Fruit fly (Drosophila melanogaster): ENCODE data around the gene CG13907.

Gene CG13907

DNA sequence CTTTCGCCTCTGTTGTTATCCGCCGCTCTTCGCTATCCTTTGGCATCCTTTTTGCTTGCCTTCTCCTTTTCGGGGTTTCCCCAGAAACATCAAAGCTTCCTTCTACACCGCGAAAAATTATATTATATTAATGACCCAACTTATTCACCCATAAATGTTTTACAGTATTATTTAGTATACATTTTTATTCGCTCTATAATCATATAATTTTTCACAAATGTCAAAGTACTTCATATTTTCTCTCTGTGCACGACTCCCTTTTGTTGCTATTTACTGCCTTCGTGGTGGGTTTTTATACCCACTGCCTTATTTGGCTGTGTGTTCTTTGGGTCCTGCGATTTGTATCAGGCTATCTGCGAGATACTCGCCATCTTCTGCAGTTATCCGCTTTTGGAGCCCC is 35.4 kb upstream of the CG13907 start (continued):
- TF ChIP-seq lmd (GFP tag; IDR thresholded peaks at IDR 0.05): peak; percentile 49
- TF ChIP-seq CG13624 (GFP tag; optimal IDR thresholded peaks at IDR 0.05): no peak
- peak; percentile 2 for TF ChIP-seq NfI (GFP tag; optimal IDR thresholded peaks at IDR 0.05)
- TF ChIP-seq HmgZ (tag; optimal IDR thresholded peaks at IDR 0.05): peak; percentile 3
- TF ChIP-seq Max (GFP tag; optimal IDR thresholded peaks at IDR 0.05): no peak
- no peak for TF ChIP-seq nom (GFP tag; optimal IDR thresholded peaks at IDR 0.05)
- TF ChIP-seq CG17361 (GFP tag; IDR thresholded peaks at IDR 0.05): no peak
- TF ChIP-seq CG9932 (GFP tag; IDR thresholded peaks at IDR 0.05): peak; percentile 45; the same call in 1 of the 2 replicates
- no peak for TF ChIP-seq Rx (GFP tag; IDR thresholded peaks at IDR 0.05)
- no peak for TF ChIP-seq CG8359 (GFP tag; optimal IDR thresholded peaks at IDR 0.05; ENCODE audit: borderline replicate concordance)
- no peak for TF ChIP-seq fd64A (GFP tag; optimal IDR thresholded peaks at IDR 0.05)

DNA sequence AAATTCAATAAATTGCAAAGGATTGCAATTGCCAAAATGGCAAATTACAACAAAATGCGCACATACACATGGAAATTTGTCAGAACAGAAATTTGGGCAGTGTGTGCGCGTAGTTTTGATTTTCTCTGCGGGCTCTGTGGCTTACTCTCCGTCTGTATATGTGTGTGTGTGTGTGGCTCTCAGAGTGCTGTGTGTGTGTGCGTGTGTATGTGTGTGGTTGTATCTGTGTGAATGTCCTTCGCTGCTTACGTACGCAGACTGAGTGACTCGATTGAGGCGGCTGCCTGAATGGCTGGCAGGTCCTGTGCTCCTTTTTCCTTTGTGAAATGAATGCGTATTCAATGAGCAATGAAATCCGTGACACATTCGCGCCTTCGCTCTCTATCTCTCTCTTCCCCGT is 33.0 kb upstream of the CG13907 start:
- TF ChIP-seq nerfin-1 (tag; optimal IDR thresholded peaks at IDR 0.05): peak; percentile 22
- TF ChIP-seq cg (GFP tag; optimal IDR thresholded peaks at IDR 0.05): peak; percentile 61
- TF ChIP-seq gcm (GFP tag; optimal IDR thresholded peaks at IDR 0.05): no peak
- no peak for TF ChIP-seq ato (GFP tag; IDR thresholded peaks at IDR 0.05; ENCODE audit: partially characterized antibody)
- no peak for TF ChIP-seq wek (GFP tag; optimal IDR thresholded peaks at IDR 0.05)
- TF ChIP-seq CG17829 (tag; optimal IDR thresholded peaks at IDR 0.05): no peak
- no peak for TF ChIP-seq croc (GFP tag; conservative IDR thresholded peaks at IDR 0.05)
- peak; percentile 81 for TF ChIP-seq Ets65A (GFP tag)
- no peak for TF ChIP-seq tna (GFP tag; IDR thresholded peaks at IDR 0.05; ENCODE audit: partially characterized antibody)
- TF ChIP-seq CG13775 (GFP tag; optimal IDR thresholded peaks at IDR 0.05): no peak
- TF ChIP-seq exex (tag; optimal IDR thresholded peaks at IDR 0.05): no peak
- TF ChIP-seq Trl (optimal IDR thresholded peaks at IDR 0.05): peak in 1 of 2 experiments; percentile 39
- TF ChIP-seq Trl (GFP tag; optimal IDR thresholded peaks at IDR 0.05): no peak

DNA sequence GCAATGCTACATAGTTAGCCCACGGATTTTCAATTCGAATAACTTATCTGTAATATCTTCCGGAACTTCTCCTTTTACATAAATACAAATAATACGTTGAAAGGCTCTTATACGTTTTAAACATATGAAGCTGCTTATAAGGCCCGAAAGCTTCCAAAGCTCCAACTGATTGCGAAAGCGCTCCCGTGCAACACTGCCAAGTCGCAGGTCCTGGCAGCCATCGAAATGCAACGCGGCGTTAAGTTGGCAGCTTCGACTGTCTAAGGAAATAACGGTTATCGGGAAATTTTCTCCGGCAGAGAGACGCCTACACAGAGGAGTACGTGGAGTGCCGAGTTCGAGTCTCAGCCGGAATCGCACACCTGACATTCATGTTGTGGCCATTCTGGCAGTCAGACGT is 31.9 kb upstream of the CG13907 start, which contains the start of gene Glut1:
TSS of gene Glut1 (plus strand) at position 393 of the 400 bp plus-strand sequence.
- peak; percentile 97 for TF ChIP-seq CG2116 (GFP tag; optimal IDR thresholded peaks at IDR 0.05)
- no peak for TF ChIP-seq Lpt (GFP tag; optimal IDR thresholded peaks at IDR 0.05)
- peak; percentile 24 for TF ChIP-seq Ets65A (GFP tag)
- 0 out of 3 replicates have a peak, but pooled peaks have one; percentile 21 for TF ChIP-seq CG6791 (GFP tag; IDR thresholded peaks at IDR 0.05; ENCODE audit: partially characterized antibody)
- no peak for TF ChIP-seq CG34376 (GFP tag; optimal IDR thresholded peaks at IDR 0.05)
- peak; percentile 6 for TF ChIP-seq Dp (GFP tag; optimal IDR thresholded peaks at IDR 0.05)
- peak; percentile 46 for TF ChIP-seq Dref (GFP tag; IDR thresholded peaks at IDR 0.05)
- TF ChIP-seq Bgb (GFP tag; IDR thresholded peaks at IDR 0.05; ENCODE audit: partially characterized antibody): peak; percentile 25; the same call in 1 of the 2 replicates
- TF ChIP-seq Oli (tag; optimal IDR thresholded peaks at IDR 0.05): no peak
- peak; percentile 16 for TF ChIP-seq CG15514 (GFP tag; optimal IDR thresholded peaks at IDR 0.05)
- TF ChIP-seq slbo (GFP tag; IDR thresholded peaks at IDR 0.05): peak; percentile 3; the same call in 1 of the 2 replicates
- no peak for TF ChIP-seq stwl (tag; optimal IDR thresholded peaks at IDR 0.05)
- peak; percentile 20 for TF ChIP-seq Hmr (GFP tag; optimal IDR thresholded peaks at IDR 0.05)
- peak; percentile 36 for TF ChIP-seq pzg (GFP tag; optimal IDR thresholded peaks at IDR 0.05)
